Fruit fly (Drosophila melanogaster): Measurements from ENCODE around the gene CG46465.

Gene CG46465

dm6 chr2L:18946636-18947514 is 45.4 kb upstream of the CG46465 start (continued):
- TF ChIP-seq Sox14 (GFP tag; optimal IDR thresholded peaks at IDR 0.05), result peak; percentile 1
- TF ChIP-seq OdsH (GFP tag; optimal IDR thresholded peaks at IDR 0.05), result peak; percentile 78
- peak; percentile 47 for TF ChIP-seq CG1621 (tag; optimal IDR thresholded peaks at IDR 0.05)
- TF ChIP-seq fd59A (GFP tag; optimal IDR thresholded peaks at IDR 0.05), result peak; percentile 24
- TF ChIP-seq fkh (GFP tag; optimal IDR thresholded peaks at IDR 0.05), result no peak
- TF ChIP-seq dac (GFP tag; optimal IDR thresholded peaks at IDR 0.05), result no peak
- TF ChIP-seq acj6 (GFP tag; optimal IDR thresholded peaks at IDR 0.05), result peak; percentile 82
- peak; percentile 37 for TF ChIP-seq cyc (GFP tag; optimal IDR thresholded peaks at IDR 0.05)
- peak; percentile 94 for TF ChIP-seq CG8632 (GFP tag; optimal IDR thresholded peaks at IDR 0.05)
- TF ChIP-seq CG11902 (GFP tag; optimal IDR thresholded peaks at IDR 0.05), result peak; percentile 28
- peak; percentile 86 for TF ChIP-seq CG34406 (GFP tag; optimal IDR thresholded peaks at IDR 0.05)
- TF ChIP-seq CG6163 (GFP tag; IDR thresholded peaks at IDR 0.05), result peak; percentile 61; the same call in 1 of the 3 replicates
- TF ChIP-seq CG3032 (tag; optimal IDR thresholded peaks at IDR 0.05), result peak; percentile 93
- TF ChIP-seq spab (GFP tag; optimal IDR thresholded peaks at IDR 0.05), result peak; percentile 79
- peak in 1 of 2 experiments; percentile 66 for TF ChIP-seq salr (GFP tag; optimal IDR thresholded peaks at IDR 0.05)
- TF ChIP-seq Sox15 (GFP tag; optimal IDR thresholded peaks at IDR 0.05), result peak; percentile 53
- TF ChIP-seq lz (GFP tag; optimal IDR thresholded peaks at IDR 0.05), result peak; percentile 68
- no peak; the same call in 1 of the 2 replicates for TF ChIP-seq CG11294 (GFP tag; IDR thresholded peaks at IDR 0.05)
- TF ChIP-seq Eip75B (GFP tag; optimal IDR thresholded peaks at IDR 0.05), result peak; percentile 2
- TF ChIP-seq svp (GFP tag), result peak; percentile 54
- peak; percentile 81 for TF ChIP-seq CG6808 (GFP tag; optimal IDR thresholded peaks at IDR 0.05)
- TF ChIP-seq CG32006 (GFP tag; optimal IDR thresholded peaks at IDR 0.05), result peak; percentile 72
- TF ChIP-seq Eip93F (GFP tag; optimal IDR thresholded peaks at IDR 0.05), result peak; percentile 42
- TF ChIP-seq CG4318 (GFP tag; optimal IDR thresholded peaks at IDR 0.05), result peak; percentile 43
- TF ChIP-seq Blimp-1 (GFP tag; optimal IDR thresholded peaks at IDR 0.05), result peak; percentile 60
- TF ChIP-seq CG8319 (GFP tag; optimal IDR thresholded peaks at IDR 0.05), result peak; percentile 19
- TF ChIP-seq vri (GFP tag; optimal IDR thresholded peaks at IDR 0.05), result peak; percentile 47
- peak; percentile 55 for TF ChIP-seq Met (GFP tag; optimal IDR thresholded peaks at IDR 0.05)
- TF ChIP-seq achi (GFP tag; optimal IDR thresholded peaks at IDR 0.05), result peak; percentile 82
- TF ChIP-seq Hr38 (GFP tag; optimal IDR thresholded peaks at IDR 0.05), result no peak
- TF ChIP-seq fd85E (GFP tag; optimal IDR thresholded peaks at IDR 0.05), result peak; percentile 16

dm6 chr2L:18947515-18947998 is 44.7 kb upstream of the CG46465 start:
- TF ChIP-seq Lpt (GFP tag; optimal IDR thresholded peaks at IDR 0.05) (no peak), Eip93F (GFP tag; optimal IDR thresholded peaks at IDR 0.05) (no peak), CG11294 (GFP tag; IDR thresholded peaks at IDR 0.05) (no peak), svp (GFP tag) (peak; percentile 67), dsx (GFP tag; optimal IDR thresholded peaks at IDR 0.05; ENCODE audit: poor library complexity, severe bottlenecking) (peak; percentile 96)

- TF ChIP-seq CG6276 (GFP tag; optimal IDR thresholded peaks at IDR 0.05) (peak; percentile 65), Hr39 (GFP tag; optimal IDR thresholded peaks at IDR 0.05) (peak; percentile 73), ss (GFP tag; optimal IDR thresholded peaks at IDR 0.05) (peak; percentile 84 to 85), CG11294 (GFP tag; IDR thresholded peaks at IDR 0.05) (no peak), CG31627 (GFP tag; optimal IDR thresholded peaks at IDR 0.05) (peak; percentile 81), fkh (GFP tag; optimal IDR thresholded peaks at IDR 0.05) (no peak), CG15336 (GFP tag; IDR thresholded peaks at IDR 0.05) (peak; percentile 87), fd59A (GFP tag; optimal IDR thresholded peaks at IDR 0.05) (peak; percentile 86), CG6792 (GFP tag; optimal IDR thresholded peaks at IDR 0.05) (peak; percentile 85), CG11762 (GFP tag; optimal IDR thresholded peaks at IDR 0.05; ENCODE audit: insufficient read depth) (peak; percentile 54), CG1621 (tag; optimal IDR thresholded peaks at IDR 0.05) (peak; percentile 75), svp (GFP tag) (peak; percentile 84), vri (GFP tag; optimal IDR thresholded peaks at IDR 0.05) (peak; percentile 79), CG8119 (GFP tag; IDR thresholded peaks at IDR 0.05) (peak; percentile 91), Hr4 (GFP tag; optimal IDR thresholded peaks at IDR 0.05) (peak; percentile 81), esn (GFP tag; optimal IDR thresholded peaks at IDR 0.05) (peak; percentile 92), Sox15 (GFP tag; optimal IDR thresholded peaks at IDR 0.05) (peak; percentile 52), topi (GFP tag; optimal IDR thresholded peaks at IDR 0.05) (peak; percentile 82), CG3032 (tag; optimal IDR thresholded peaks at IDR 0.05) (peak; percentile 89), salr (GFP tag; optimal IDR thresholded peaks at IDR 0.05) (peak in 1 of 2 experiments; percentile 90), dac (GFP tag; optimal IDR thresholded peaks at IDR 0.05) (peak; percentile 38), spab (GFP tag; optimal IDR thresholded peaks at IDR 0.05) (peak; percentile 86)
Measured at dm6 chr2L:18948065-18948723, 44.1 kb upstream of the CG46465 start.
